Worm (Caenorhabditis elegans) whole organism, young adult: ENCODE results near the gene gtf-2F1.

Experiments used
- F10E7.11 ChIP-seq: sonication (generic microtip); optimal IDR thresholded peaks from 2 replicates; lab custom pipeline; 2017; ENCODE audit warnings: mild to moderate bottlenecking, missing genetic modification characterization, moderate library complexity, missing compliant biosample characterization
- F22D6.2 ChIP-seq: sonication (generic microtip); optimal IDR thresholded peaks from 2 replicates; lab custom pipeline; 2016; ENCODE audit warnings: mild to moderate bottlenecking, missing genetic modification characterization, missing compliant biosample characterization
- F23B12.7 ChIP-seq: sonication (generic microtip); optimal IDR thresholded peaks from 2 replicates; lab custom pipeline; 2017; ENCODE audit warnings: missing genetic modification characterization, mild to moderate bottlenecking, missing compliant biosample characterization, antibody characterized with exemption, moderate library complexity; ENCODE audit not compliant: insufficient read depth
- F33H1.4 ChIP-seq: fragments of 200-800 bp; sonication (Bioruptor generic); IDR thresholded peaks from 2 replicates; pipeline ENCODE4 v1.3.6; 2022; ENCODE audit warnings: missing genetic modification reagents, missing genetic modification characterization, missing compliant biosample characterization
- F37B4.10 ChIP-seq: fragments of 200-800 bp; sonication (Bioruptor generic); IDR thresholded peaks from 2 replicates; pipeline ENCODE4 v1.3.6; 2022; ENCODE audit warnings: missing genetic modification characterization, missing compliant biosample characterization
- K12H6.12 ChIP-seq: fragments of 200-800 bp; sonication (Bioruptor generic); optimal IDR thresholded peaks from 2 replicates; lab custom pipeline; 2018; ENCODE audit warnings: mild to moderate bottlenecking, missing genetic modification characterization, missing compliant biosample characterization
- T26A5.8 ChIP-seq: sonication (generic microtip); optimal IDR thresholded peaks from 2 replicates; lab custom pipeline; 2016; ENCODE audit warnings: missing genetic modification characterization, missing compliant biosample characterization
- Y53F4B.3 ChIP-seq: fragments of 200-800 bp; sonication (Bioruptor generic); IDR thresholded peaks from 2 replicates; pipeline ENCODE4 v1.3.6; 2022; ENCODE audit warnings: missing genetic modification reagents, missing genetic modification characterization, missing compliant biosample characterization
- Y67H2A.10 ChIP-seq: fragments of 200-800 bp; sonication (Bioruptor generic); conservative IDR thresholded peaks from 2 replicates; pipeline ENCODE4 v1.3.6; 2022; ENCODE audit warnings: missing genetic modification reagents, missing genetic modification characterization, missing compliant biosample characterization
- ZK185.1 ChIP-seq: sonication (generic microtip); optimal IDR thresholded peaks from 2 replicates; lab custom pipeline; 2016; ENCODE audit warnings: mild to moderate bottlenecking, missing genetic modification characterization, missing compliant biosample characterization; ENCODE audit not compliant: poor library complexity, severe bottlenecking
- akir-1 ChIP-seq: fragments of 200-800 bp; sonication (Bioruptor generic); optimal IDR thresholded peaks from 2 replicates; lab custom pipeline; 2018; ENCODE audit warnings: mild to moderate bottlenecking, missing genetic modification characterization, moderate library complexity, missing compliant biosample characterization
- aptf-2 ChIP-seq: fragments of 200-800 bp; sonication (Bioruptor generic); conservative IDR thresholded peaks from 2 replicates; pipeline ENCODE4 v1.3.6; 2022; ENCODE audit warnings: missing genetic modification reagents, missing genetic modification characterization, missing compliant biosample characterization
- aptf-3 ChIP-seq: fragments of 200-800 bp; sonication (Bioruptor generic); IDR thresholded peaks from 2 replicates; pipeline ENCODE4 v1.3.6; 2022; ENCODE audit warnings: missing genetic modification characterization, missing compliant biosample characterization
- athp-1 ChIP-seq: sonication (generic microtip); optimal IDR thresholded peaks from 2 replicates; lab custom pipeline; 2017; ENCODE audit warnings: mild to moderate bottlenecking, missing genetic modification characterization, missing compliant biosample characterization
- cebp-2 ChIP-seq: fragments of 200-800 bp; sonication (Bioruptor generic); IDR thresholded peaks from 2 replicates; pipeline ENCODE4 v1.3.6; 2022; ENCODE audit warnings: missing genetic modification characterization, missing compliant biosample characterization
- ceh-58 ChIP-seq: fragments of 200-800 bp; sonication (Bioruptor generic); IDR thresholded peaks from 2 replicates; pipeline ENCODE4 v1.3.6; 2022; ENCODE audit warnings: missing genetic modification characterization, missing compliant biosample characterization
- ceh-91 ChIP-seq: fragments of 200-800 bp; sonication (Bioruptor generic); IDR thresholded peaks from 2 replicates; pipeline ENCODE4 v1.3.6; 2022; ENCODE audit warnings: missing genetic modification reagents, missing genetic modification characterization, missing compliant biosample characterization
- chd-7 ChIP-seq: sonication (generic microtip); optimal IDR thresholded peaks from 2 replicates; lab custom pipeline; 2016; ENCODE audit warnings: mild to moderate bottlenecking, missing genetic modification characterization, moderate library complexity, missing compliant biosample characterization
- ekl-4 ChIP-seq: fragments of 200-800 bp; sonication (Bioruptor generic); IDR thresholded peaks from 2 replicates; pipeline ENCODE4 v1.3.6; 2022; ENCODE audit warnings: missing genetic modification reagents, missing genetic modification characterization, missing compliant biosample characterization
- fkh-3 ChIP-seq: sonication (generic microtip); optimal IDR thresholded peaks from 2 replicates; lab custom pipeline; 2016; ENCODE audit warnings: mild to moderate bottlenecking, missing genetic modification characterization, missing compliant biosample characterization
- gei-17 ChIP-seq: fragments of 200-800 bp; sonication (Bioruptor generic); optimal IDR thresholded peaks from 2 replicates; lab custom pipeline; 2018; ENCODE audit warnings: mild to moderate bottlenecking, missing genetic modification characterization, missing compliant biosample characterization
- him-1 ChIP-seq: sonication (generic microtip); optimal IDR thresholded peaks from 2 replicates; lab custom pipeline; 2016; ENCODE audit warnings: missing genotype, missing genetic modification reagents, missing genetic modification characterization, missing compliant biosample characterization
- hmg-20 ChIP-seq: fragments of 200-800 bp; sonication (Bioruptor generic); IDR thresholded peaks from 2 replicates; pipeline ENCODE4 v1.3.6; 2022; ENCODE audit warnings: missing genetic modification reagents, missing genetic modification characterization, missing compliant biosample characterization
- lin-35 ChIP-seq, 3 experiments: fragments of 150-350 bp in 2 of 3; sonication (generic microtip) in 1 of 3; optimal IDR thresholded peaks; 2 replicates each; lab custom pipeline; 2014 to 2018; ENCODE audit warnings: missing biosample characterization in 3 of 3, missing genetic modification characterization in 3 of 3, missing genetic modification reagents in 3 of 3
- lin-40 ChIP-seq: sonication (generic microtip); optimal IDR thresholded peaks from 2 replicates; lab custom pipeline; 2016; ENCODE audit warnings: missing genetic modification characterization, mild to moderate bottlenecking, missing compliant biosample characterization, missing genotype, missing genetic modification reagents
- lin-54 ChIP-seq: fragments of 200-800 bp; sonication (Bioruptor generic); optimal IDR thresholded peaks from 2 replicates; lab custom pipeline; 2018; ENCODE audit warnings: mild to moderate bottlenecking, missing genetic modification characterization, missing compliant biosample characterization
- lsl-1 ChIP-seq: fragments of 200-800 bp; sonication (Bioruptor generic); optimal IDR thresholded peaks from 2 replicates; lab custom pipeline; 2018; ENCODE audit warnings: mild to moderate bottlenecking, missing genetic modification characterization, moderate library complexity, missing compliant biosample characterization
- madf-3 ChIP-seq: fragments of 200-800 bp; sonication (Bioruptor generic); IDR thresholded peaks from 2 replicates; pipeline ENCODE4 v1.3.6; 2022; ENCODE audit warnings: missing genetic modification reagents, missing genetic modification characterization, missing compliant biosample characterization
- madf-8 ChIP-seq: fragments of 200-800 bp; sonication (Bioruptor generic); conservative IDR thresholded peaks from 2 replicates; pipeline ENCODE4 v1.3.6; 2022; ENCODE audit warnings: missing genetic modification reagents, missing genetic modification characterization, missing compliant biosample characterization
- mcd-1 ChIP-seq: fragments of 200-800 bp; sonication (Bioruptor generic); IDR thresholded peaks from 2 replicates; pipeline ENCODE4 v1.3.6; 2022; ENCODE audit warnings: missing genetic modification reagents, missing genetic modification characterization, missing compliant biosample characterization
- nfya-1 ChIP-seq: sonication (generic microtip); optimal IDR thresholded peaks from 2 replicates; lab custom pipeline; 2017; ENCODE audit warnings: antibody characterized with exemption, missing compliant biosample characterization, missing genetic modification characterization, borderline replicate concordance; ENCODE audit not compliant: insufficient read depth
- nfya-2 ChIP-seq: fragments of 200-800 bp; sonication (Bioruptor generic); IDR thresholded peaks from 2 replicates; pipeline ENCODE4 v1.3.6; 2022; ENCODE audit warnings: missing genetic modification reagents, missing genetic modification characterization, missing compliant biosample characterization
- pbrm-1 ChIP-seq: fragments of 200-800 bp; sonication (Bioruptor generic); IDR thresholded peaks from 2 replicates; pipeline ENCODE4 v1.3.6; 2022; ENCODE audit warnings: missing genetic modification reagents, missing genetic modification characterization, missing compliant biosample characterization
- repo-1 ChIP-seq: sonication (generic microtip); optimal IDR thresholded peaks from 2 replicates; lab custom pipeline; 2017; ENCODE audit warnings: mild to moderate bottlenecking, missing genetic modification characterization, missing compliant biosample characterization
- sea-2 ChIP-seq: fragments of 200-800 bp; sonication (Bioruptor generic); IDR thresholded peaks from 2 replicates; pipeline ENCODE4 v1.3.6; 2022; ENCODE audit warnings: missing genetic modification characterization, missing compliant biosample characterization
- snpc-1.1 ChIP-seq: sonication (generic microtip); optimal IDR thresholded peaks from 2 replicates; lab custom pipeline; 2017; ENCODE audit warnings: missing genetic modification characterization, mild to moderate bottlenecking, missing compliant biosample characterization, antibody characterized with exemption, moderate library complexity, missing genotype, missing genetic modification reagents; ENCODE audit not compliant: insufficient read depth
- snpc-1.3 ChIP-seq: sonication (generic microtip); optimal IDR thresholded peaks from 2 replicates; lab custom pipeline; 2017; ENCODE audit warnings: missing genetic modification characterization, mild to moderate bottlenecking, missing compliant biosample characterization, antibody characterized with exemption, moderate library complexity, missing genotype, missing genetic modification reagents; ENCODE audit not compliant: insufficient read depth
- snpc-3.4 ChIP-seq: sonication (generic microtip); optimal IDR thresholded peaks from 2 replicates; lab custom pipeline; 2017; ENCODE audit warnings: missing genetic modification characterization, mild to moderate bottlenecking, missing compliant biosample characterization, antibody characterized with exemption, moderate library complexity, missing genotype, missing genetic modification reagents
- snpc-4 ChIP-seq, 5 experiments: fragments of 150-350 bp in 1 of 5; sonication (generic microtip) in 4 of 5; optimal IDR thresholded peaks; 2 replicates each; lab custom pipeline; 2014 to 2018; ENCODE audit warnings: missing genetic modification characterization in 5 of 5, missing biosample characterization in 3 of 5, antibody characterized with exemption in 2 of 5, mild to moderate bottlenecking in 2 of 5, missing compliant biosample characterization in 2 of 5, missing genotype in 2 of 5, moderate library complexity in 2 of 5, missing genetic modification reagents in 1 of 5
- sptf-2 ChIP-seq: fragments of 200-800 bp; sonication (Bioruptor generic); optimal IDR thresholded peaks from 2 replicates; lab custom pipeline; 2018; ENCODE audit warnings: mild to moderate bottlenecking, missing genetic modification characterization, missing compliant biosample characterization
- tbp1 ChIP-seq: fragments of 200-800 bp; sonication (Bioruptor generic); optimal IDR thresholded peaks from 2 replicates; lab custom pipeline; 2018; ENCODE audit warnings: mild to moderate bottlenecking, missing genetic modification characterization, missing compliant biosample characterization
- tlf-1 ChIP-seq: fragments of 200-800 bp; sonication (Bioruptor generic); optimal IDR thresholded peaks from 2 replicates; lab custom pipeline; 2018; ENCODE audit warnings: mild to moderate bottlenecking, missing genetic modification characterization, missing compliant biosample characterization
- unc-62 ChIP-seq: fragments of 150-350 bp; optimal IDR thresholded peaks from 2 replicates; lab custom pipeline; 2014; ENCODE audit warnings: missing biosample characterization, missing genetic modification reagents, missing genetic modification characterization
- zfh-2 ChIP-seq: fragments of 200-800 bp; sonication (Bioruptor generic); conservative IDR thresholded peaks from 2 replicates; pipeline ENCODE4 v1.3.6; 2022; ENCODE audit warnings: missing genetic modification reagents, missing genetic modification characterization, missing compliant biosample characterization
- ztf-25 ChIP-seq: fragments of 200-800 bp; sonication (Bioruptor generic); IDR thresholded peaks from 2 replicates; pipeline ENCODE4 v1.3.6; 2022; ENCODE audit warnings: missing genetic modification reagents, missing genetic modification characterization, missing compliant biosample characterization
- ztf-26 ChIP-seq: sonication (generic microtip); optimal IDR thresholded peaks from 2 replicates; lab custom pipeline; 2017; ENCODE audit warnings: missing genetic modification characterization, missing compliant biosample characterization
- ztf-6 ChIP-seq: fragments of 200-800 bp; sonication (Bioruptor generic); IDR thresholded peaks from 2 replicates; pipeline ENCODE4 v1.3.6; 2022; ENCODE audit warnings: missing genetic modification reagents, missing genetic modification characterization, missing compliant biosample characterization

gtf-2F1 gene

ce11 chrII:4299227-4299703 is 2.1 kb upstream of the gtf-2F1 start, which contains the start of gene sco-1 (continued):
- TF ChIP-seq Y67H2A.10 (GFP tag; lab: Robert Waterston, UW) (peak; percentile 72; the same call in 1 of the 2 replicates), F10E7.11 (tag; lab: Kevin White, UChicago) (no peak), madf-3 (GFP tag; lab: Robert Waterston, UW) (peak; percentile 90), akir-1 (GFP tag; lab: Kevin White, UChicago) (peak; percentile 53), F23B12.7 (tag; lab: Kevin White, UChicago) (peak; percentile 72), Y53F4B.3 (peak; percentile 58; the same call in 1 of the 2 replicates), cebp-2 (no peak), zfh-2 (GFP tag; lab: Robert Waterston, UW) (peak; percentile 61), repo-1 (tag; lab: Kevin White, UChicago) (peak; percentile 39), lin-35 (GFP tag; optimal IDR thresholded peaks at IDR 0.05; lab: Kevin White, UChicago) (peak; percentile 19 to 88 (median 28)), F22D6.2 (tag; lab: Kevin White, UChicago) (peak; percentile 24), fkh-3 (tag; lab: Kevin White, UChicago) (no peak), sptf-2 (GFP tag; lab: Kevin White, UChicago) (peak; percentile 53), lin-54 (GFP tag; lab: Kevin White, UChicago) (peak; percentile 80), nfya-2 (no peak), snpc-1.3 (tag; lab: Kevin White, UChicago) (peak; percentile 78), lin-40 (peak; percentile 93), aptf-3 (GFP tag; lab: Robert Waterston, UW) (no peak), snpc-1.1 (tag; lab: Kevin White, UChicago) (peak; percentile 22), athp-1 (tag; lab: Kevin White, UChicago) (peak; percentile 91), gei-17 (peak; percentile 56), ztf-25 (GFP tag; lab: Robert Waterston, UW) (peak; percentile 84), tbp1 (GFP tag; lab: Kevin White, UChicago) (peak; percentile 71), K12H6.12 (tag; lab: Kevin White, UChicago) (peak; percentile 83), nfya-1 (tag; lab: Kevin White, UChicago) (no peak), ceh-58 (no peak), unc-62 (GFP tag; lab: Kevin White, UChicago) (no peak), snpc-4 (GFP tag; optimal IDR thresholded peaks at IDR 0.05; lab: Kevin White, UChicago) (peak; percentile 35), snpc-4 (tag; optimal IDR thresholded peaks at IDR 0.05; lab: Kevin White, UChicago) (peak in 3 of 4 experiments; percentile 49 to 68 (median 54)), hmg-20 (GFP tag; lab: Robert Waterston, UW) (peak; percentile 87), madf-8 (GFP tag; lab: Robert Waterston, UW) (peak; percentile 81), F33H1.4 (GFP tag; lab: Robert Waterston, UW) (peak; percentile 100), ztf-6 (GFP tag; lab: Robert Waterston, UW) (peak; percentile 90; the same call in 1 of the 2 replicates), tlf-1 (GFP tag; lab: Kevin White, UChicago) (peak; percentile 81), ztf-26 (peak; percentile 81), sea-2 (GFP tag; lab: Robert Waterston, UW) (0 out of 2 replicates have a peak, but pooled peaks have one; percentile 59), aptf-2 (peak; percentile 86), mcd-1 (peak; percentile 91), lsl-1 (GFP tag; lab: Kevin White, UChicago) (peak; percentile 79), ZK185.1 (tag; lab: Kevin White, UChicago) (no peak), ekl-4 (GFP tag; lab: Robert Waterston, UW) (peak; percentile 79), chd-7 (tag; lab: Kevin White, UChicago) (peak; percentile 56), pbrm-1 (GFP tag; lab: Robert Waterston, UW) (peak; percentile 89), F37B4.10 (GFP tag; lab: Robert Waterston, UW) (no peak), ceh-91 (GFP tag; lab: Robert Waterston, UW) (peak; percentile 91), him-1 (peak; percentile 13), snpc-3.4 (peak; percentile 73), T26A5.8 (tag; lab: Kevin White, UChicago) (no peak)
